Fruit fly (Drosophila melanogaster) whole organism, prepupa: Measurements from ENCODE around the gene CG1468.

Experiments
- CG10631 ChIP-seq: fragments of 200-800 bp; sonication (Bioruptor generic); optimal IDR thresholded peaks from 2 replicates; lab custom pipeline; 2016; ENCODE audit warnings: missing biosample characterization, missing genetic modification characterization
- CG10669 ChIP-seq: fragments of 200-800 bp; sonication (Bioruptor generic); optimal IDR thresholded peaks from 3 replicates; lab custom pipeline; 2018; ENCODE audit warnings: missing biosample characterization, mild to moderate bottlenecking, missing genetic modification characterization, moderate library complexity
- CG11294 ChIP-seq: fragments of 200-800 bp; sonication (Bioruptor generic); IDR thresholded peaks from 2 replicates; pipeline ENCODE4 v1.3.6; 2022; ENCODE audit warnings: missing biosample characterization, missing genetic modification characterization
- CG1621 ChIP-seq: fragments of 200-800 bp; sonication (Bioruptor generic); optimal IDR thresholded peaks from 3 replicates; lab custom pipeline; 2018; ENCODE audit warnings: missing biosample characterization, mild to moderate bottlenecking, missing genetic modification characterization
- CG3032 ChIP-seq: fragments of 200-800 bp; optimal IDR thresholded peaks from 2 replicates; lab custom pipeline; 2019; ENCODE audit warnings: missing biosample characterization, mild to moderate bottlenecking, missing genetic modification characterization, moderate library complexity
- CG32006 ChIP-seq: fragments of 200-800 bp; sonication (Bioruptor generic); optimal IDR thresholded peaks from 3 replicates; lab custom pipeline; 2017; ENCODE audit warnings: missing biosample characterization, mild to moderate bottlenecking, missing genetic modification characterization
- CG34406 ChIP-seq: fragments of 200-800 bp; sonication (Bioruptor generic); optimal IDR thresholded peaks from 3 replicates; lab custom pipeline; 2016; ENCODE audit warnings: missing biosample characterization, missing genetic modification characterization
- CG3919 ChIP-seq: fragments of 200-800 bp; sonication (Bioruptor generic); optimal IDR thresholded peaks from 3 replicates; lab custom pipeline; 2016; ENCODE audit warnings: missing biosample characterization, missing genetic modification characterization
- CG6163 ChIP-seq: fragments of 200-800 bp; sonication (Bioruptor generic); IDR thresholded peaks from 3 replicates; pipeline ENCODE4 v1.3.6; 2022; ENCODE audit warnings: missing biosample characterization, missing genetic modification characterization
- CG6276 ChIP-seq: fragments of 200-800 bp; sonication (Bioruptor generic); optimal IDR thresholded peaks from 2 replicates; lab custom pipeline; 2017; ENCODE audit warnings: missing biosample characterization, mild to moderate bottlenecking, missing genetic modification characterization
- CG6792 ChIP-seq: fragments of 200-800 bp; sonication (Bioruptor generic); optimal IDR thresholded peaks from 3 replicates; lab custom pipeline; 2016; ENCODE audit warnings: missing biosample characterization, missing genetic modification characterization
- CG6808 ChIP-seq: fragments of 200-800 bp; sonication (Bioruptor generic); optimal IDR thresholded peaks from 3 replicates; lab custom pipeline; 2017; ENCODE audit warnings: missing biosample characterization, missing genetic modification characterization, mild to moderate bottlenecking, moderate library complexity, missing genetic modification reagents
- CG7368 ChIP-seq: fragments of 200-800 bp; sonication (Bioruptor generic); optimal IDR thresholded peaks from 3 replicates; lab custom pipeline; 2016; ENCODE audit warnings: missing biosample characterization, missing genetic modification characterization
- CG8119 ChIP-seq: fragments of 200-800 bp; sonication (Bioruptor generic); IDR thresholded peaks from 3 replicates; pipeline ENCODE4 v1.3.6; 2022; ENCODE audit warnings: missing biosample characterization, missing genetic modification characterization
- CG8319 ChIP-seq: fragments of 200-800 bp; sonication (Bioruptor generic); optimal IDR thresholded peaks from 3 replicates; lab custom pipeline; 2016; ENCODE audit warnings: missing biosample characterization, missing genetic modification characterization
- CG9139 ChIP-seq: fragments of 200-800 bp; sonication (Bioruptor generic); optimal IDR thresholded peaks from 3 replicates; lab custom pipeline; 2017; ENCODE audit warnings: missing biosample characterization, mild to moderate bottlenecking, missing genetic modification characterization
- Eip78C ChIP-seq: fragments of 200-800 bp; sonication (Bioruptor generic); peaks from one replicate; lab custom pipeline; 2016; ENCODE audit warnings: missing biosample characterization, missing genetic modification characterization
- Eip93F ChIP-seq: fragments of 200-800 bp; sonication (Bioruptor generic); optimal IDR thresholded peaks from 2 replicates; lab custom pipeline; 2016; ENCODE audit warnings: missing biosample characterization, mild to moderate bottlenecking, missing genetic modification characterization
- Ets21C ChIP-seq: fragments of 200-800 bp; sonication (Bioruptor generic); optimal IDR thresholded peaks from 3 replicates; lab custom pipeline; 2016; ENCODE audit warnings: missing biosample characterization, missing genetic modification characterization
- Ets96B ChIP-seq: fragments of 200-800 bp; optimal IDR thresholded peaks from 2 replicates; lab custom pipeline; 2019; ENCODE audit warnings: missing biosample characterization, mild to moderate bottlenecking, missing genetic modification characterization, moderate library complexity
- Hr38 ChIP-seq: sonication (Bioruptor generic); optimal IDR thresholded peaks from 2 replicates; lab custom pipeline; 2016; ENCODE audit warnings: missing biosample characterization, missing genetic modification characterization
- Hr4 ChIP-seq: fragments of 200-800 bp; sonication (Bioruptor generic); optimal IDR thresholded peaks from 3 replicates; lab custom pipeline; 2016; ENCODE audit warnings: missing biosample characterization, missing genetic modification characterization
- Lpt ChIP-seq: fragments of 200-800 bp; sonication (Bioruptor generic); optimal IDR thresholded peaks from 3 replicates; lab custom pipeline; 2016; ENCODE audit warnings: missing biosample characterization, missing genetic modification characterization
- Met ChIP-seq: fragments of 200-800 bp; sonication (Bioruptor generic); optimal IDR thresholded peaks from 3 replicates; lab custom pipeline; 2016; ENCODE audit warnings: missing biosample characterization, missing genetic modification characterization
- OdsH ChIP-seq: fragments of 200-800 bp; sonication (Bioruptor generic); optimal IDR thresholded peaks from 3 replicates; lab custom pipeline; 2016; ENCODE audit warnings: missing biosample characterization, missing genetic modification characterization
- Smox ChIP-seq: fragments of 200-800 bp; sonication (Bioruptor generic); optimal IDR thresholded peaks from 3 replicates; lab custom pipeline; 2016; ENCODE audit warnings: missing biosample characterization, missing genetic modification characterization
- achi ChIP-seq: fragments of 200-800 bp; sonication (Bioruptor generic); optimal IDR thresholded peaks from 3 replicates; lab custom pipeline; 2016; ENCODE audit warnings: missing biosample characterization, missing genetic modification characterization
- cyc ChIP-seq: fragments of 200-800 bp; sonication (Bioruptor generic); optimal IDR thresholded peaks from 3 replicates; lab custom pipeline; 2016; ENCODE audit warnings: missing biosample characterization, missing genetic modification characterization
- dac ChIP-seq: fragments of 200-800 bp; sonication (Bioruptor generic); optimal IDR thresholded peaks from 2 replicates; lab custom pipeline; 2017; ENCODE audit warnings: missing biosample characterization, mild to moderate bottlenecking, missing genetic modification characterization
- dsx ChIP-seq: fragments of 200-800 bp; optimal IDR thresholded peaks from 3 replicates; lab custom pipeline; 2019; ENCODE audit warnings: missing biosample characterization, mild to moderate bottlenecking, missing genetic modification characterization, moderate library complexity; ENCODE audit not compliant: poor library complexity, severe bottlenecking
- fd59A ChIP-seq: fragments of 200-800 bp; sonication (Bioruptor generic); optimal IDR thresholded peaks from 2 replicates; lab custom pipeline; 2017; ENCODE audit warnings: missing biosample characterization, mild to moderate bottlenecking, missing genetic modification characterization, missing genetic modification reagents
- fkh ChIP-seq: fragments of 200-800 bp; sonication (Bioruptor generic); optimal IDR thresholded peaks from 3 replicates; lab custom pipeline; 2017; ENCODE audit warnings: missing biosample characterization, mild to moderate bottlenecking, missing genetic modification characterization, moderate library complexity
- lz ChIP-seq: fragments of 200-800 bp; sonication (Bioruptor generic); optimal IDR thresholded peaks from 3 replicates; lab custom pipeline; 2016; ENCODE audit warnings: missing biosample characterization, missing genetic modification characterization
- pdm3 ChIP-seq: fragments of 200-800 bp; sonication (Bioruptor generic); optimal IDR thresholded peaks from 3 replicates; lab custom pipeline; 2016; ENCODE audit warnings: missing biosample characterization, missing genetic modification characterization
- spab ChIP-seq: fragments of 200-800 bp; sonication (Bioruptor generic); optimal IDR thresholded peaks from 2 replicates; lab custom pipeline; 2017; ENCODE audit warnings: missing biosample characterization, mild to moderate bottlenecking, missing genetic modification characterization, missing genetic modification reagents
- ss ChIP-seq, 2 experiments: fragments of 200-800 bp; sonication (Bioruptor generic); optimal IDR thresholded peaks; 2 replicates in 1 of 2; 3 replicates in 1 of 2; lab custom pipeline; 2017 to 2018; ENCODE audit warnings: mild to moderate bottlenecking in 2 of 2, missing biosample characterization in 2 of 2, missing genetic modification characterization in 2 of 2, moderate library complexity in 1 of 2
- svp ChIP-seq: fragments of 200-800 bp; sonication (Bioruptor generic); peaks from one replicate; lab custom pipeline; 2016; ENCODE audit warnings: missing biosample characterization, missing genetic modification characterization
- topi ChIP-seq: fragments of 200-800 bp; sonication (Bioruptor generic); optimal IDR thresholded peaks from 3 replicates; lab custom pipeline; 2016; ENCODE audit warnings: missing biosample characterization, missing genetic modification characterization
- vri ChIP-seq: fragments of 200-800 bp; sonication (Bioruptor generic); optimal IDR thresholded peaks from 3 replicates; lab custom pipeline; 2016; ENCODE audit warnings: missing biosample characterization, mild to moderate bottlenecking, missing genetic modification characterization

Gene CG1468

dm6 chrX:9899535-9900179, 21.4 kb downstream of the CG1468 start, which contains the start of gene CG15249 (continued):
- TF ChIP-seq CG3919 (GFP tag; lab: Kevin White, UChicago) = peak; percentile 47
- TF ChIP-seq Ets21C (GFP tag; lab: Kevin White, UChicago) = no peak
- no peak for TF ChIP-seq Smox (GFP tag; lab: Kevin White, UChicago)
- TF ChIP-seq CG1621 (tag; lab: Kevin White, UChicago) = no peak
- TF ChIP-seq CG9139 (GFP tag; lab: Kevin White, UChicago) = peak; percentile 26
- peak; percentile 5 for TF ChIP-seq CG6792
- peak; percentile 5 for TF ChIP-seq CG10669 (GFP tag; lab: Kevin White, UChicago)
- peak; percentile 82 for TF ChIP-seq CG6276 (GFP tag; lab: Kevin White, UChicago)
- TF ChIP-seq svp (GFP tag; lab: Kevin White, UChicago) = peak; percentile 11
- TF ChIP-seq Hr4 (GFP tag; lab: Kevin White, UChicago) = peak; percentile 50
- peak; percentile 53 for TF ChIP-seq achi (GFP tag; lab: Kevin White, UChicago)
- TF ChIP-seq Eip93F (GFP tag; lab: Kevin White, UChicago) = no peak
- TF ChIP-seq topi = no peak
- no peak for TF ChIP-seq Hr38 (GFP tag; lab: Kevin White, UChicago)
- peak; percentile 65 for TF ChIP-seq CG34406 (GFP tag; lab: Kevin White, UChicago)
- peak; percentile 18 for TF ChIP-seq spab (GFP tag; lab: Kevin White, UChicago)
- TF ChIP-seq fd59A (GFP tag; lab: Kevin White, UChicago) = no peak
- TF ChIP-seq ss (GFP tag; optimal IDR thresholded peaks at IDR 0.05; lab: Kevin White, UChicago) = peak; percentile 44 to 48
- TF ChIP-seq cyc (GFP tag; lab: Kevin White, UChicago) = no peak
- TF ChIP-seq fkh (GFP tag; lab: Kevin White, UChicago) = no peak

DNA sequence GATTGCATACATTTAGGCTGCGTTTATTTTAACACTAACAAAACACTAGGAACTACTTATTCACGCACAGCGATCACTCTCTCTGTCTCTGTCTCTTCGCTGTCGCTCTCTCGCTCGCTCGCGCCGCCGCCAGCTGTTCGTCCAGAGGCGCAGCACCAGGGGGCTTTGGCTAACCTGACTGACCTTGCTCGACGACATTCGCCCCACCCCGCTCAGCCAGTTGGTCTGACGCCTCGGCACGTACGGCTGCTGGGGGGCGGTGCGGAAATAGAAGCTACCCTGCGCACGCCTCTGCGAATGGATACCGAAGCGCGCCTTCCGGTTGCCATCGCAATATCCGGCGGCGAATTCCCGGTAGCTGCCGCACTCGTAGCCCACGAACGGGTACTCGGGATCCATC, 31.2 kb downstream of the CG1468 start:
- no peak for TF ChIP-seq CG8319 (GFP tag; lab: Kevin White, UChicago)
- TF ChIP-seq CG3919 (GFP tag; lab: Kevin White, UChicago) = no peak
- TF ChIP-seq Eip78C (GFP tag; lab: Kevin White, UChicago) = peak; percentile 39
- no peak for TF ChIP-seq Hr4 (GFP tag; lab: Kevin White, UChicago)
- TF ChIP-seq vri = no peak
- TF ChIP-seq spab (GFP tag; lab: Kevin White, UChicago) = no peak

DNA sequence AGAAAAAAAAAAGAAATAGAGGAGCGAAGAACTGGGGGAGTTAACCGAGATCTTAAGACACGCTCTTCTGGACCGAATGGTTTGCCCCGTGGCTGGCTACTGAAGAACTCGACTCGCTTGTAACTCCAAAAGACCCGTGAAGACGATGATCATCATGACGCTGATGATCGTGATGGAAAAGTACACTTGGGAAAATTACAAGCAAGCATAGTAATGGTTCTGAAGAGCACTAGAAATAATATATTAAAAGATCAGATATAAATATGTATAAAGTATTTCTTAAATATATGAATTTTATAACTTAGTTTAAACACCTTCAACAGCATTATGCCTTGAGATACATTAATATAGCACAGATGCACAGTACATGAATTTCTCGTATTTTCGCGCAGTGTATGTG, 32.8 kb downstream of the CG1468 start, which contains the start of gene CG1986:
Gene CG1986, minus strand, starts transcription at position 101 of the 400 bp plus-strand sequence.
- TF ChIP-seq Eip78C (GFP tag; lab: Kevin White, UChicago) (no peak), ss (GFP tag; optimal IDR thresholded peaks at IDR 0.05; lab: Kevin White, UChicago) (no peak), fd59A (GFP tag; lab: Kevin White, UChicago) (no peak), CG3032 (tag; lab: Kevin White, UChicago) (no peak), CG10669 (GFP tag; lab: Kevin White, UChicago) (no peak), dac (GFP tag; lab: Kevin White, UChicago) (no peak), dsx (GFP tag; lab: Kevin White, UChicago) (no peak), achi (GFP tag; lab: Kevin White, UChicago) (no peak), pdm3 (GFP tag; lab: Kevin White, UChicago) (no peak), Ets96B (tag; lab: Kevin White, UChicago) (no peak), CG11294 (GFP tag; lab: Robert Waterston, UW) (no peak), Ets21C (GFP tag; lab: Kevin White, UChicago) (no peak)
- TF ChIP-seq, all 60 proteins: peak for 0

DNA sequence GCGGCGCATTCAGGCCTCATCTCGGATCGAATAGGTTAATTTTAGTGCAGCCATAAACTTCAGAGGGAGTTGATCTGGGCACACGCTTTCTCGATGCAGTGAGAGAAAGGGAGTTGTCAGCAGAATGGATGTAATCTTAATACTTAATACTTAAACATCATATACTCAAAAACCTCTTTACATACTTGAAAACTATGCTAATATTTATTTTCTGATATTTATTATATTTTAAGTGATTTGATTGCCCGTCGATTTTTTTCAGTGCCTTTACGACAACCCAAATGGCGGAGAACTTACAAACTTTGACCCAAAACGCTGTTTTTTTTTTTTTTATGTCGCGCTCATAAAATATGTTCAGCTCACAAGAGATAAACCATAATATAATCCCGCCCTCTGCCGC, 33.5 kb downstream of the CG1468 start:
- TF ChIP-seq CG8119 (GFP tag; lab: Robert Waterston, UW) (no peak), CG10631 (GFP tag; lab: Kevin White, UChicago) (no peak), Hr4 (GFP tag; lab: Kevin White, UChicago) (no peak), Hr38 (GFP tag; lab: Kevin White, UChicago) (no peak), Lpt (GFP tag; lab: Kevin White, UChicago) (no peak), Met (no peak), CG7368 (GFP tag; lab: Kevin White, UChicago) (no peak), CG6792 (no peak), dsx (GFP tag; lab: Kevin White, UChicago) (no peak), CG6808 (GFP tag; lab: Kevin White, UChicago) (no peak), CG34406 (GFP tag; lab: Kevin White, UChicago) (no peak), CG3919 (GFP tag; lab: Kevin White, UChicago) (no peak), CG32006 (GFP tag; lab: Kevin White, UChicago) (no peak), CG6163 (GFP tag; lab: Robert Waterston, UW) (no peak), CG10669 (GFP tag; lab: Kevin White, UChicago) (no peak), OdsH (no peak), lz (no peak)
